Worm (Caenorhabditis elegans) whole organism, L4 larva: ENCODE measurements around the gene T27E9.2.

ENCODE experiments used
- D1046.2 ChIP-seq: fragments of 200-800 bp; sonication (Bioruptor generic); IDR thresholded peaks from 2 replicates; pipeline ENCODE4 v1.3.6; 2022; ENCODE audit warnings: missing genetic modification characterization, missing compliant biosample characterization
- Y48G9A.11 ChIP-seq: fragments of 200-800 bp; sonication (Bioruptor generic); IDR thresholded peaks from 2 replicates; pipeline ENCODE4 v1.3.6; 2022; ENCODE audit warnings: missing genetic modification reagents, missing genetic modification characterization, missing compliant biosample characterization
- arid-1 ChIP-seq: fragments of 200-800 bp; sonication (Bioruptor generic); conservative IDR thresholded peaks from 2 replicates; pipeline ENCODE4 v1.3.6; 2022; ENCODE audit warnings: missing genetic modification reagents, missing genetic modification characterization, missing compliant biosample characterization
- ctbp-1 ChIP-seq: fragments of 200-800 bp; sonication (Bioruptor generic); IDR thresholded peaks from 2 replicates; pipeline ENCODE4 v1.3.6; 2022; ENCODE audit warnings: missing genetic modification reagents, missing genetic modification characterization, missing compliant biosample characterization
- hlh-30 ChIP-seq: sonication (generic microtip); optimal IDR thresholded peaks from 2 replicates; lab custom pipeline; 2017; ENCODE audit warnings: antibody characterized with exemption, mild to moderate bottlenecking, missing genetic modification characterization, missing compliant biosample characterization; ENCODE audit not compliant: insufficient read depth
- jun-1 ChIP-seq: fragments of 150-350 bp; optimal IDR thresholded peaks from 2 replicates; lab custom pipeline; 2014; ENCODE audit warnings: missing biosample characterization, missing genetic modification reagents, missing genetic modification characterization
- nhr-28 ChIP-seq: fragments of 150-350 bp; optimal IDR thresholded peaks from 2 replicates; lab custom pipeline; 2014; ENCODE audit warnings: missing biosample characterization, missing genetic modification characterization
- pha-4 ChIP-seq, 2 experiments: fragments of 150-350 bp in 1 of 2; fragments of 200-800 bp in 1 of 2; sonication (Bioruptor generic) in 1 of 2; IDR thresholded peaks in 1 of 2; optimal IDR thresholded peaks in 1 of 2; 2 replicates each; pipeline versions ENCODE4 v1.3.6 to Lab custom; 2014 to 2022; ENCODE audit warnings: missing genetic modification characterization in 2 of 2, missing genetic modification reagents in 2 of 2, missing biosample characterization in 1 of 2, missing compliant biosample characterization in 1 of 2
- pqm-1 ChIP-seq: sonication (generic microtip); optimal IDR thresholded peaks from 2 replicates; lab custom pipeline; 2017; ENCODE audit warnings: missing biosample characterization, missing genetic modification characterization
- snpc-4 ChIP-seq: fragments of 150-350 bp; optimal IDR thresholded peaks from 2 replicates; lab custom pipeline; 2014; ENCODE audit warnings: missing biosample characterization, missing genetic modification characterization
- spr-3 ChIP-seq: fragments of 200-800 bp; sonication (Bioruptor generic); optimal IDR thresholded peaks from 2 replicates; lab custom pipeline; 2018; ENCODE audit warnings: mild to moderate bottlenecking, missing genetic modification characterization, missing compliant biosample characterization
- unc-62 ChIP-seq, 3 experiments: fragments of 150-350 bp in 1 of 3; sonication (generic microtip); optimal IDR thresholded peaks in 2 of 3; peaks in 1 of 3; 1 replicate in 1 of 3; 2 replicates in 2 of 3; lab custom pipeline; 2014 to 2017; ENCODE audit warnings: missing biosample characterization in 3 of 3, missing genetic modification characterization in 3 of 3, missing genetic modification reagents in 3 of 3, missing genotype in 1 of 3
- ztf-11 ChIP-seq: fragments of 150-350 bp; optimal IDR thresholded peaks from 2 replicates; lab custom pipeline; 2014; ENCODE audit warnings: missing biosample characterization, missing genetic modification characterization

ce11 chrIII:13476682-13477081, 14.3 kb upstream of the T27E9.2 start, which contains the start of gene T27E9.6:
- TF ChIP-seq unc-62 (GFP tag; optimal IDR thresholded peaks at IDR 0.05 in 1 of 2; lab: Kevin White, UChicago) (no peak), unc-62 (tag; optimal IDR thresholded peaks at IDR 0.05; lab: Kevin White, UChicago) (no peak), D1046.2 (no peak), pqm-1 (tag; lab: Kevin White, UChicago) (no peak), ctbp-1 (GFP tag; lab: Robert Waterston, UW) (no peak), ztf-11 (tag; lab: Kevin White, UChicago) (no peak), snpc-4 (tag; lab: Kevin White, UChicago) (no peak), jun-1 (tag; lab: Kevin White, UChicago) (no peak), spr-3 (no peak), Y48G9A.11 (GFP tag; lab: Robert Waterston, UW) (no peak), pha-4 (GFP tag; IDR thresholded peaks at IDR 0.05; lab: Robert Waterston, UW) (no peak), pha-4 (tag; optimal IDR thresholded peaks at IDR 0.05; lab: Kevin White, UChicago) (no peak), arid-1 (GFP tag; lab: Robert Waterston, UW) (no peak), nhr-28 (tag; lab: Kevin White, UChicago) (no peak), hlh-30 (tag; lab: Kevin White, UChicago) (no peak)
